Worm (Caenorhabditis elegans) whole organism, L4 larva: ENCODE data around the gene T01D3.1.
A peak's percentile ranks its signal among the peaks of the same experiment; 100 is the strongest.

Experiments
- R02D3.7 ChIP-seq: fragments of 150-350 bp; sonication (generic microtip); optimal IDR thresholded peaks from 3 replicates; lab custom pipeline; 2014; ENCODE audit warnings: missing biosample characterization, missing genetic modification characterization
- aly-2 ChIP-seq: sonication (generic microtip); optimal IDR thresholded peaks from 2 replicates; lab custom pipeline; 2018; ENCODE audit warnings: missing biosample characterization, missing genetic modification characterization
- ceh-82 ChIP-seq: sonication (generic microtip); optimal IDR thresholded peaks from 2 replicates; lab custom pipeline; 2017; ENCODE audit warnings: missing biosample characterization, missing genetic modification characterization
- ces-1 ChIP-seq: fragments of 150-350 bp; sonication (generic microtip); optimal IDR thresholded peaks from 4 replicates; lab custom pipeline; 2014; ENCODE audit warnings: missing biosample characterization, missing genetic modification reagents, missing genetic modification characterization
- daf-12 ChIP-seq: fragments of 150-350 bp; optimal IDR thresholded peaks from 2 replicates; lab custom pipeline; 2014; ENCODE audit warnings: missing biosample characterization, missing genetic modification reagents, missing genetic modification characterization
- nhr-102 ChIP-seq: sonication (generic microtip); optimal IDR thresholded peaks from 2 replicates; lab custom pipeline; 2016; ENCODE audit warnings: mild to moderate bottlenecking, missing genetic modification characterization, moderate library complexity, missing compliant biosample characterization
- snpc-4 ChIP-seq: fragments of 150-350 bp; optimal IDR thresholded peaks from 2 replicates; lab custom pipeline; 2014; ENCODE audit warnings: missing biosample characterization, missing genetic modification characterization
- ztf-11 ChIP-seq: fragments of 150-350 bp; optimal IDR thresholded peaks from 2 replicates; lab custom pipeline; 2014; ENCODE audit warnings: missing biosample characterization, missing genetic modification characterization

DNA sequence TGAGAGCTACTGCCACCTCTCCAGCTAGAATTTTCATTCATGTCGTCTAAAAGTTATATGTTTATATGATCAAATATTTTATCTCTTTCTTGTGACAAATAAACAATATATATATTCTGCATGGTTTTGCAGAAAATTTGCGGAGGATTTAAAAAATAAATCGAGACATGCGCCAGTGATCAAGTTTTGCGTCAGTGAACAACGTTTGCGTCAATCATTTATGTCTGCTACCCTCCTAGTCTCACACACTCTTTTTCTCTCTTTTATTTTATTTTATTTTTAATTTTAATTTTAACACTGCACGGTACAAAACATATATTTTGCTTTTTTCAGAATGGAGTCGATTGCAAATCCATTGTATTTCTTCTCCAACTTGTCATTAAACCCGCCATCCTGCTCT lies 11.2 kb upstream of the T01D3.1 start, which contains the start of the genes tag-65 and ccz-1:
- TF ChIP-seq daf-12 (tag; lab: Kevin White, UChicago) (no peak), nhr-102 (peak; percentile 85), R02D3.7 (tag; lab: Kevin White, UChicago) (no peak), snpc-4 (tag; lab: Kevin White, UChicago) (no peak), ces-1 (GFP tag; lab: Kevin White, UChicago) (no peak), aly-2 (tag; lab: Kevin White, UChicago) (no peak), ztf-11 (tag; lab: Kevin White, UChicago) (no peak), ceh-82 (tag; lab: Kevin White, UChicago) (no peak)
